Fruit fly (Drosophila melanogaster): ENCODE data around the gene chm.

The chm gene

dm6 chr2L:7422429-7423283 is 10.4 kb downstream of the chm start (continued):
- TF ChIP-seq acj6 (GFP tag; optimal IDR thresholded peaks at IDR 0.05), result peak; percentile 78
- TF ChIP-seq pdm3 (GFP tag; optimal IDR thresholded peaks at IDR 0.05), result peak; percentile 83
- peak; percentile 92 for TF ChIP-seq esn (GFP tag; optimal IDR thresholded peaks at IDR 0.05)
- peak; percentile 34 for TF ChIP-seq CG6854 (GFP tag; optimal IDR thresholded peaks at IDR 0.05)
- TF ChIP-seq topi (GFP tag; optimal IDR thresholded peaks at IDR 0.05), result peak; percentile 89
- peak; percentile 76 for TF ChIP-seq net (GFP tag; optimal IDR thresholded peaks at IDR 0.05)
- peak; percentile 86 for TF ChIP-seq lz (GFP tag; optimal IDR thresholded peaks at IDR 0.05)
- no peak for TF ChIP-seq fkh (GFP tag; optimal IDR thresholded peaks at IDR 0.05)
- no peak for TF ChIP-seq Eip93F (GFP tag; optimal IDR thresholded peaks at IDR 0.05)
- peak; percentile 97 for TF ChIP-seq Eip78C (GFP tag)
- TF ChIP-seq CG8632 (GFP tag; optimal IDR thresholded peaks at IDR 0.05), result peak; percentile 77
- peak; percentile 38 for TF ChIP-seq CG8319 (GFP tag; optimal IDR thresholded peaks at IDR 0.05)
- peak; percentile 82 for TF ChIP-seq Hr39 (GFP tag; optimal IDR thresholded peaks at IDR 0.05)
- TF ChIP-seq CG6163 (GFP tag; IDR thresholded peaks at IDR 0.05), result peak; percentile 89
- TF ChIP-seq Blimp-1 (GFP tag; optimal IDR thresholded peaks at IDR 0.05), result peak; percentile 64
- peak; percentile 48 for TF ChIP-seq vri (GFP tag; optimal IDR thresholded peaks at IDR 0.05)
- TF ChIP-seq Smox (GFP tag; optimal IDR thresholded peaks at IDR 0.05), result peak; percentile 80
- peak; percentile 33 for TF ChIP-seq Ets96B (tag; optimal IDR thresholded peaks at IDR 0.05)
- TF ChIP-seq CG1621 (tag; optimal IDR thresholded peaks at IDR 0.05), result peak; percentile 41
- TF ChIP-seq CG11762 (GFP tag; optimal IDR thresholded peaks at IDR 0.05; ENCODE audit: insufficient read depth), result peak; percentile 55
- peak; percentile 77 for TF ChIP-seq CG15336 (GFP tag; IDR thresholded peaks at IDR 0.05)
- TF ChIP-seq CG32006 (GFP tag; optimal IDR thresholded peaks at IDR 0.05), result peak; percentile 93
- TF ChIP-seq CG7368 (GFP tag; optimal IDR thresholded peaks at IDR 0.05), result no peak
- TF ChIP-seq CG3919 (GFP tag; optimal IDR thresholded peaks at IDR 0.05), result peak; percentile 70
- no peak for TF ChIP-seq fd85E (GFP tag; optimal IDR thresholded peaks at IDR 0.05)
- TF ChIP-seq CG6276 (GFP tag; optimal IDR thresholded peaks at IDR 0.05), result peak; percentile 83
- TF ChIP-seq Hr4 (GFP tag; optimal IDR thresholded peaks at IDR 0.05), result peak; percentile 81
- peak; percentile 66 for TF ChIP-seq CG3032 (tag; optimal IDR thresholded peaks at IDR 0.05)
- no peak for TF ChIP-seq CG11294 (GFP tag; IDR thresholded peaks at IDR 0.05)

dm6 chr2L:7423333-7423895 is 11.2 kb downstream of the chm start:
- TF ChIP-seq Eip78C (GFP tag) (peak; percentile 95), dsx (GFP tag; optimal IDR thresholded peaks at IDR 0.05; ENCODE audit: poor library complexity, severe bottlenecking) (peak; percentile 79), cyc (GFP tag; optimal IDR thresholded peaks at IDR 0.05) (peak; percentile 60), CG15336 (GFP tag; IDR thresholded peaks at IDR 0.05) (peak; percentile 84), Eip93F (GFP tag; optimal IDR thresholded peaks at IDR 0.05) (peak; percentile 79), fd59A (GFP tag; optimal IDR thresholded peaks at IDR 0.05) (peak; percentile 49), svp (GFP tag) (peak; percentile 86), Smox (GFP tag; optimal IDR thresholded peaks at IDR 0.05) (peak; percentile 74), salr (GFP tag; optimal IDR thresholded peaks at IDR 0.05) (peak; percentile 30 to 35), CG8319 (GFP tag; optimal IDR thresholded peaks at IDR 0.05) (peak; percentile 13), Hr39 (GFP tag; optimal IDR thresholded peaks at IDR 0.05) (peak; percentile 38), Hr4 (GFP tag; optimal IDR thresholded peaks at IDR 0.05) (peak; percentile 72), fd85E (GFP tag; optimal IDR thresholded peaks at IDR 0.05) (no peak), CG1621 (tag; optimal IDR thresholded peaks at IDR 0.05) (peak; percentile 56), CG6276 (GFP tag; optimal IDR thresholded peaks at IDR 0.05) (peak; percentile 59), CG34406 (GFP tag; optimal IDR thresholded peaks at IDR 0.05) (peak; percentile 59), CG8119 (GFP tag; IDR thresholded peaks at IDR 0.05) (peak; percentile 83), esn (GFP tag; optimal IDR thresholded peaks at IDR 0.05) (peak; percentile 63), dac (GFP tag; optimal IDR thresholded peaks at IDR 0.05) (peak; percentile 41), CG31627 (GFP tag; optimal IDR thresholded peaks at IDR 0.05) (peak; percentile 53), eg (GFP tag; IDR thresholded peaks at IDR 0.05) (peak; percentile 85), Gug (GFP tag; IDR thresholded peaks at IDR 0.05) (peak; percentile 37), net (GFP tag; optimal IDR thresholded peaks at IDR 0.05) (peak; percentile 62), CG6808 (GFP tag; optimal IDR thresholded peaks at IDR 0.05) (peak; percentile 57), Sox14 (GFP tag; optimal IDR thresholded peaks at IDR 0.05) (peak; percentile 68), CG7368 (GFP tag; optimal IDR thresholded peaks at IDR 0.05) (peak; percentile 63), CG16779 (tag; optimal IDR thresholded peaks at IDR 0.05) (peak; percentile 59), Blimp-1 (GFP tag; optimal IDR thresholded peaks at IDR 0.05) (peak; percentile 14), ss (GFP tag; optimal IDR thresholded peaks at IDR 0.05) (peak; percentile 66 to 70), CG11294 (GFP tag; IDR thresholded peaks at IDR 0.05) (peak; percentile 60; the same call in 1 of the 2 replicates), pdm3 (GFP tag; optimal IDR thresholded peaks at IDR 0.05) (peak; percentile 58), CG4318 (GFP tag; optimal IDR thresholded peaks at IDR 0.05) (peak; percentile 3), vri (GFP tag; optimal IDR thresholded peaks at IDR 0.05) (peak; percentile 66)
